Worm (Caenorhabditis elegans) whole organism, L3 larva: Measurements from ENCODE around the gene dct-19.
A peak's percentile ranks its signal among the peaks of the same experiment; 100 is the strongest.

Source experiments
- R02D3.7 ChIP-seq: fragments of 150-350 bp; optimal IDR thresholded peaks from 2 replicates; lab custom pipeline; 2014; ENCODE audit warnings: missing biosample characterization, missing genetic modification characterization
- ZK546.5 ChIP-seq: sonication (generic microtip); optimal IDR thresholded peaks from 2 replicates; lab custom pipeline; 2017; ENCODE audit warnings: missing biosample characterization, missing genetic modification characterization
- aly-2 ChIP-seq: fragments of 150-350 bp; optimal IDR thresholded peaks from 2 replicates; lab custom pipeline; 2014; ENCODE audit warnings: missing biosample characterization, missing genetic modification characterization
- ama-1 ChIP-seq: fragments of 150-350 bp; optimal IDR thresholded peaks from 2 replicates; lab custom pipeline; 2018
- ceh-16 ChIP-seq: sonication (generic microtip); optimal IDR thresholded peaks from 2 replicates; lab custom pipeline; 2017; ENCODE audit warnings: missing biosample characterization, missing genetic modification characterization
- ceh-82 ChIP-seq: fragments of 150-350 bp; optimal IDR thresholded peaks from 2 replicates; lab custom pipeline; 2014; ENCODE audit warnings: missing biosample characterization, missing genetic modification characterization
- ceh-9 ChIP-seq: sonication (generic microtip); optimal IDR thresholded peaks from 2 replicates; lab custom pipeline; 2018; ENCODE audit warnings: missing biosample characterization, missing genetic modification characterization
- daf-12 ChIP-seq: fragments of 150-350 bp; optimal IDR thresholded peaks from 2 replicates; lab custom pipeline; 2014; ENCODE audit warnings: missing biosample characterization, missing genetic modification reagents, missing genetic modification characterization
- egl-27 ChIP-seq: sonication (generic microtip); optimal IDR thresholded peaks from 4 replicates; lab custom pipeline; 2017; ENCODE audit warnings: missing biosample characterization, missing genetic modification reagents, missing genetic modification characterization
- egl-5 ChIP-seq: fragments of 150-350 bp; optimal IDR thresholded peaks from 2 replicates; lab custom pipeline; 2017; ENCODE audit warnings: missing biosample characterization, missing genetic modification reagents, missing genetic modification characterization, inconsistent platforms
- elt-1 ChIP-seq: fragments of 150-350 bp; optimal IDR thresholded peaks from 2 replicates; lab custom pipeline; 2014; ENCODE audit warnings: missing biosample characterization, missing genetic modification characterization
- elt-2 ChIP-seq: sonication (generic microtip); optimal IDR thresholded peaks from 2 replicates; lab custom pipeline; 2016; ENCODE audit warnings: missing genetic modification reagents, mild to moderate bottlenecking, missing genetic modification characterization, missing compliant biosample characterization
- fkh-10 ChIP-seq: sonication (generic microtip); optimal IDR thresholded peaks from 2 replicates; lab custom pipeline; 2017; ENCODE audit warnings: missing biosample characterization, missing genetic modification reagents, missing genetic modification characterization
- fos-1 ChIP-seq: fragments of 150-350 bp; optimal IDR thresholded peaks from 2 replicates; lab custom pipeline; 2014; ENCODE audit warnings: missing biosample characterization, missing genetic modification characterization
- hmg-11 ChIP-seq: sonication (generic microtip); optimal IDR thresholded peaks from 2 replicates; lab custom pipeline; 2016; ENCODE audit warnings: missing genetic modification characterization, missing compliant biosample characterization
- jun-1 ChIP-seq: fragments of 150-350 bp; optimal IDR thresholded peaks from 2 replicates; lab custom pipeline; 2014; ENCODE audit warnings: missing biosample characterization, missing genetic modification reagents, missing genetic modification characterization
- lin-15B ChIP-seq: fragments of 150-350 bp; optimal IDR thresholded peaks from 2 replicates; lab custom pipeline; 2014; ENCODE audit warnings: missing biosample characterization, missing genetic modification characterization
- lin-39 ChIP-seq: fragments of 150-350 bp; optimal IDR thresholded peaks from 2 replicates; lab custom pipeline; 2018; ENCODE audit warnings: missing biosample characterization, missing genetic modification reagents, missing genetic modification characterization
- lsy-12 ChIP-seq: sonication (generic microtip); optimal IDR thresholded peaks from 2 replicates; lab custom pipeline; 2016; ENCODE audit warnings: mild to moderate bottlenecking, missing genetic modification characterization, missing compliant biosample characterization
- mml-1 ChIP-seq: fragments of 150-350 bp; sonication (generic microtip); optimal IDR thresholded peaks from 3 replicates; lab custom pipeline; 2014; ENCODE audit warnings: missing biosample characterization, missing genetic modification characterization
- nhr-237 ChIP-seq: fragments of 150-350 bp; optimal IDR thresholded peaks from 2 replicates; lab custom pipeline; 2014; ENCODE audit warnings: missing biosample characterization, missing genetic modification characterization
- nhr-28 ChIP-seq: fragments of 150-350 bp; optimal IDR thresholded peaks from 2 replicates; lab custom pipeline; 2014; ENCODE audit warnings: missing biosample characterization, missing genetic modification characterization
- nhr-76 ChIP-seq: fragments of 150-350 bp; sonication (generic microtip); optimal IDR thresholded peaks from 5 replicates; lab custom pipeline; 2014; ENCODE audit warnings: missing biosample characterization, missing genetic modification characterization
- pha-4 ChIP-seq: fragments of 150-350 bp; optimal IDR thresholded peaks from 2 replicates; lab custom pipeline; 2014; ENCODE audit warnings: missing biosample characterization, missing genetic modification reagents, missing genetic modification characterization
- pqm-1 ChIP-seq: fragments of 150-350 bp; optimal IDR thresholded peaks from 2 replicates; lab custom pipeline; 2017; ENCODE audit warnings: missing biosample characterization, missing genetic modification characterization, inconsistent platforms
- skn-1 ChIP-seq: fragments of 150-350 bp; optimal IDR thresholded peaks from 2 replicates; lab custom pipeline; 2014; ENCODE audit warnings: missing biosample characterization, missing genetic modification characterization
- tbx-2 ChIP-seq: sonication (generic microtip); optimal IDR thresholded peaks from 2 replicates; lab custom pipeline; 2016; ENCODE audit warnings: mild to moderate bottlenecking, missing genetic modification characterization, missing compliant biosample characterization
- unc-39 ChIP-seq: sonication (generic microtip); optimal IDR thresholded peaks from 4 replicates; lab custom pipeline; 2017; ENCODE audit warnings: missing biosample characterization, missing genetic modification characterization
- unc-62 ChIP-seq: fragments of 150-350 bp; sonication (generic microtip); optimal IDR thresholded peaks from 4 replicates; lab custom pipeline; 2014; ENCODE audit warnings: missing biosample characterization, missing genetic modification reagents, missing genetic modification characterization
- zag-1 ChIP-seq: fragments of 150-350 bp; optimal IDR thresholded peaks from 2 replicates; lab custom pipeline; 2014; ENCODE audit warnings: missing biosample characterization, missing genetic modification characterization
- ztf-11 ChIP-seq: fragments of 150-350 bp; optimal IDR thresholded peaks from 2 replicates; lab custom pipeline; 2014; ENCODE audit warnings: missing biosample characterization, missing genetic modification characterization
- ztf-4 ChIP-seq: fragments of 150-350 bp; optimal IDR thresholded peaks from 2 replicates; lab custom pipeline; 2014; ENCODE audit warnings: missing biosample characterization, missing genetic modification characterization

dct-19 gene

ce11 chrIV:12906529-12906928, 36.2 kb upstream of the dct-19 start, which contains the start of gene K08D8.3:
Gene K08D8.3, minus strand, starts transcription at chrIV:12906659.
- TF ChIP-seq nhr-237 (tag; lab: Kevin White, UChicago) (no peak), pqm-1 (tag; lab: Kevin White, UChicago) (peak; percentile 82), nhr-76 (tag; lab: Kevin White, UChicago) (no peak), fkh-10 (no peak), skn-1 (tag; lab: Kevin White, UChicago) (peak; percentile 69), elt-2 (peak; percentile 80)
- TF ChIP-seq, all 47 proteins: peak for 3

- TF ChIP-seq elt-2 (peak; percentile 78), pqm-1 (tag; lab: Kevin White, UChicago) (peak; percentile 73), lin-15B (tag; lab: Kevin White, UChicago) (no peak), R02D3.7 (tag; lab: Kevin White, UChicago) (no peak), ztf-11 (tag; lab: Kevin White, UChicago) (no peak)
These were observed 32.9 kb upstream of the dct-19 start, which contains the start of gene K08D8.4 for ce11 chrIV:12909871-12910270. Gene K08D8.4, minus strand, starts transcription at chrIV:12909998.

- no peak for TF ChIP-seq ZK546.5 (tag; lab: Kevin White, UChicago)
- no peak for TF ChIP-seq egl-5 (tag; lab: Kevin White, UChicago)
- no peak for TF ChIP-seq ceh-9 (tag; lab: Kevin White, UChicago)
- TF ChIP-seq elt-2, result peak; percentile 72
- TF ChIP-seq pqm-1 (tag; lab: Kevin White, UChicago), result peak; percentile 51
- TF ChIP-seq jun-1 (tag; lab: Kevin White, UChicago), result no peak
- TF ChIP-seq, all 47 proteins: peak for 2
These were observed 30.7 kb upstream of the dct-19 start, which contains the start of gene K08D8.5 for ce11 chrIV:12911990-12912389. Gene K08D8.5, minus strand, starts transcription at chrIV:12912129.

- no peak for TF ChIP-seq lin-15B (tag; lab: Kevin White, UChicago)
- no peak for TF ChIP-seq ZK546.5 (tag; lab: Kevin White, UChicago)
- TF ChIP-seq fkh-10, result no peak
- TF ChIP-seq aly-2 (tag; lab: Kevin White, UChicago), result no peak
- TF ChIP-seq ceh-82, result no peak
- no peak for TF ChIP-seq ceh-16 (tag; lab: Kevin White, UChicago)
- no peak for TF ChIP-seq daf-12 (tag; lab: Kevin White, UChicago)
- no peak for TF ChIP-seq mml-1
- TF ChIP-seq pha-4 (tag; lab: Kevin White, UChicago), result no peak
- no peak for TF ChIP-seq nhr-237 (tag; lab: Kevin White, UChicago)
- TF ChIP-seq fos-1, result no peak
- no peak for TF ChIP-seq nhr-76 (tag; lab: Kevin White, UChicago)
- no peak for TF ChIP-seq nhr-28 (tag; lab: Kevin White, UChicago)
- no peak for TF ChIP-seq zag-1
These were observed 28.2 kb upstream of the dct-19 start, which contains the start of gene irg-6 for ce11 chrIV:12914532-12915019. Gene irg-6, minus strand, starts transcription at chrIV:12914969.

- TF ChIP-seq ceh-82 (no peak), daf-12 (tag; lab: Kevin White, UChicago) (no peak), lin-15B (tag; lab: Kevin White, UChicago) (no peak), aly-2 (tag; lab: Kevin White, UChicago) (no peak), lsy-12 (no peak), ztf-4 (no peak)
These were observed 27.3 kb upstream of the dct-19 start, which contains the start of gene srz-15 for ce11 chrIV:12915479-12915878. Gene srz-15, plus strand, starts transcription at chrIV:12915779.

- no peak for TF ChIP-seq unc-39
- no peak for TF ChIP-seq hmg-11 (tag; lab: Kevin White, UChicago)
- TF ChIP-seq egl-27 (tag; lab: Kevin White, UChicago), result no peak
- no peak for TF ChIP-seq nhr-28 (tag; lab: Kevin White, UChicago)
- no peak for TF ChIP-seq elt-1 (tag; lab: Kevin White, UChicago)
- TF ChIP-seq ztf-11 (tag; lab: Kevin White, UChicago), result no peak
- TF ChIP-seq ama-1 (lab: Kevin White, UChicago), result no peak
- no peak for TF ChIP-seq fos-1
These were observed 24.5 kb upstream of the dct-19 start, which contains the start of gene C32H11.3 for ce11 chrIV:12918256-12918655. Gene C32H11.3, plus strand, starts transcription at chrIV:12918556.

- no peak for TF ChIP-seq unc-62 (GFP tag; lab: Kevin White, UChicago)
- TF ChIP-seq tbx-2 (tag; lab: Kevin White, UChicago), result no peak
- no peak for TF ChIP-seq nhr-76 (tag; lab: Kevin White, UChicago)
- no peak for TF ChIP-seq nhr-237 (tag; lab: Kevin White, UChicago)
- TF ChIP-seq pqm-1 (tag; lab: Kevin White, UChicago), result peak; percentile 52
- peak; percentile 33 for TF ChIP-seq skn-1 (tag; lab: Kevin White, UChicago)
- TF ChIP-seq lin-39 (tag; lab: Kevin White, UChicago), result no peak
These were observed 22.2 kb upstream of the dct-19 start for ce11 chrIV:12920553-12920952.
